Comparison of ENCODE assay signal across 2 fruit fly cellular contexts in genomic region chr2L:19341074-19341806, dm6.
TF ChIP-seq lines count a peak whose summit lies in the region.

No protein-coding gene starts in this region.

- no peak for TF ChIP-seq CTCF in whole organism, embryonic (GFP tag; optimal IDR thresholded peaks at IDR 0.05; lab: Kevin White, UChicago)

TF ChIP-seq in whole organism, embryonic, 481 proteins besides CTCF, POLR2A, EP300 and RAD21:
- TF ChIP-seq grau (tag; optimal IDR thresholded peaks at IDR 0.05; lab: Kevin White, UChicago) = no peak
- TF ChIP-seq br (optimal IDR thresholded peaks at IDR 0.05; lab: Kevin White, UChicago) = no peak
- no peak for TF ChIP-seq CG2712 (tag; optimal IDR thresholded peaks at IDR 0.05; lab: Kevin White, UChicago)
- no peak for TF ChIP-seq jigr1 (GFP tag; IDR thresholded peaks at IDR 0.05; lab: Robert Waterston, UW)
- peak; percentile 60 for TF ChIP-seq Kr (GFP tag; optimal IDR thresholded peaks at IDR 0.05; lab: Kevin White, UChicago)
- TF ChIP-seq sens (GFP tag; lab: Kevin White, UChicago) = peak; percentile 25
- no peak for TF ChIP-seq Atf6 (GFP tag; IDR thresholded peaks at IDR 0.05; lab: Robert Waterston, UW)
- TF ChIP-seq nerfin-2 (GFP tag; IDR thresholded peaks at IDR 0.05; lab: Robert Waterston, UW; ENCODE audit: partially characterized antibody) = no peak
- TF ChIP-seq gcm (GFP tag; optimal IDR thresholded peaks at IDR 0.05; lab: Kevin White, UChicago) = no peak
- no peak for TF ChIP-seq Bgb (GFP tag; IDR thresholded peaks at IDR 0.05; lab: Robert Waterston, UW; ENCODE audit: partially characterized antibody)
- TF ChIP-seq fd102C (GFP tag; optimal IDR thresholded peaks at IDR 0.05; lab: Kevin White, UChicago) = peak; percentile 34
- no peak for TF ChIP-seq fu2 (GFP tag; optimal IDR thresholded peaks at IDR 0.05; lab: Kevin White, UChicago)
- no peak for TF ChIP-seq slp2 (GFP tag; optimal IDR thresholded peaks at IDR 0.05; lab: Kevin White, UChicago)
- no peak for TF ChIP-seq sna (GFP tag; IDR thresholded peaks at IDR 0.05; lab: Robert Waterston, UW; ENCODE audit: partially characterized antibody)
- TF ChIP-seq dmrt99B (tag; optimal IDR thresholded peaks at IDR 0.05; lab: Kevin White, UChicago) = no peak
- no peak for TF ChIP-seq CG2129 (GFP tag; IDR thresholded peaks at IDR 0.05; lab: Robert Waterston, UW; ENCODE audit: partially characterized antibody)
- peak in 1 of 2 experiments; percentile 86 for TF ChIP-seq tll (GFP tag; optimal IDR thresholded peaks at IDR 0.05; lab: Kevin White, UChicago)
- peak; percentile 99 for TF ChIP-seq zen (tag; optimal IDR thresholded peaks at IDR 0.05; lab: Kevin White, UChicago)
- TF ChIP-seq Blimp-1 (GFP tag; optimal IDR thresholded peaks at IDR 0.05; lab: Kevin White, UChicago) = peak; percentile 31
- no peak for TF ChIP-seq slou (GFP tag; optimal IDR thresholded peaks at IDR 0.05; lab: Kevin White, UChicago)
- TF ChIP-seq grn (GFP tag; optimal IDR thresholded peaks at IDR 0.05; lab: Kevin White, UChicago) = peak; percentile 52
- TF ChIP-seq z (GFP tag; IDR thresholded peaks at IDR 0.05; lab: Robert Waterston, UW) = peak; percentile 85
- peak; percentile 10 for TF ChIP-seq Ets65A (GFP tag; lab: Kevin White, UChicago)
- TF ChIP-seq CG6791 (GFP tag; IDR thresholded peaks at IDR 0.05; lab: Robert Waterston, UW; ENCODE audit: partially characterized antibody) = 0 out of 3 replicates have a peak, but pooled peaks have one; percentile 28
- TF ChIP-seq Dp (GFP tag; optimal IDR thresholded peaks at IDR 0.05; lab: Kevin White, UChicago) = no peak
- peak; percentile 58 for TF ChIP-seq kni (GFP tag; optimal IDR thresholded peaks at IDR 0.05; lab: Kevin White, UChicago)
- no peak for TF ChIP-seq CG4707 (GFP tag; optimal IDR thresholded peaks at IDR 0.05; lab: Kevin White, UChicago)
- peak; percentile 71 for TF ChIP-seq CG15479 (GFP tag; optimal IDR thresholded peaks at IDR 0.05; lab: Kevin White, UChicago)
- TF ChIP-seq CG12769 (tag; optimal IDR thresholded peaks at IDR 0.05; lab: Kevin White, UChicago) = no peak
- TF ChIP-seq CG2120 (GFP tag; optimal IDR thresholded peaks at IDR 0.05; lab: Kevin White, UChicago) = no peak
- TF ChIP-seq CG2199 (GFP tag; IDR thresholded peaks at IDR 0.05; lab: Robert Waterston, UW) = 0 out of 3 replicates have a peak, but pooled peaks have one; percentile 53
- no peak for TF ChIP-seq CG12942 (GFP tag; optimal IDR thresholded peaks at IDR 0.05; lab: Kevin White, UChicago)
- TF ChIP-seq Stat92E (GFP tag; optimal IDR thresholded peaks at IDR 0.05; lab: Kevin White, UChicago) = peak in 1 of 3 experiments; percentile 96
- no peak for TF ChIP-seq CG12391 (tag; optimal IDR thresholded peaks at IDR 0.05; lab: Kevin White, UChicago)
- peak; percentile 58 for TF ChIP-seq twi (tag; optimal IDR thresholded peaks at IDR 0.05; lab: Kevin White, UChicago)

TF ChIP-seq in whole organism, prepupa, 60 proteins besides CTCF, POLR2A, EP300 and RAD21:
- TF ChIP-seq fd59A (GFP tag; optimal IDR thresholded peaks at IDR 0.05; lab: Kevin White, UChicago) (no peak), eg (GFP tag; IDR thresholded peaks at IDR 0.05; lab: Robert Waterston, UW) (no peak), dac (GFP tag; optimal IDR thresholded peaks at IDR 0.05; lab: Kevin White, UChicago) (no peak), Ets21C (GFP tag; optimal IDR thresholded peaks at IDR 0.05; lab: Kevin White, UChicago) (no peak), fkh (GFP tag; optimal IDR thresholded peaks at IDR 0.05; lab: Kevin White, UChicago) (peak; percentile 42), topi (GFP tag; optimal IDR thresholded peaks at IDR 0.05; lab: Kevin White, UChicago) (no peak), pdm3 (GFP tag; optimal IDR thresholded peaks at IDR 0.05; lab: Kevin White, UChicago) (no peak), CG6792 (GFP tag; optimal IDR thresholded peaks at IDR 0.05; lab: Kevin White, UChicago) (no peak), dsx (GFP tag; optimal IDR thresholded peaks at IDR 0.05; lab: Kevin White, UChicago; ENCODE audit: poor library complexity, severe bottlenecking) (peak; percentile 56)

Comparison
In these comparisons a context has a peak if more than half of its experiments do, and no peak if none do; other contexts are left out.
1. Of the 7 proteins assayed by ChIP-seq in both whole organism, embryonic and whole organism, prepupa: peak only in whole organism, embryonic: Blimp-1; only in whole organism, prepupa: none; in both: none; in neither: 6.